Worm (Caenorhabditis elegans) whole organism, mixed stage, embryonic: ENCODE results near the gene F49E12.7.

Experiments used
- nhr-28 ChIP-seq: fragments of 150-350 bp; optimal IDR thresholded peaks from 2 replicates; lab custom pipeline; 2014; ENCODE audit warnings: missing biosample characterization, missing genetic modification characterization
- pha-4 ChIP-seq: fragments of 150-350 bp; optimal IDR thresholded peaks from 2 replicates; lab custom pipeline; 2018; ENCODE audit warnings: missing biosample characterization, missing genetic modification reagents, missing genetic modification characterization

- TF ChIP-seq nhr-28 (tag; lab: Kevin White, UChicago) = no peak
- TF ChIP-seq pha-4 (tag; lab: Kevin White, UChicago) = no peak
These were observed 9.4 kb upstream of the F49E12.7 start, which contains the start of gene ubc-24 for ce11 chrII:8405303-8405702.
